Fruit fly (Drosophila melanogaster): ENCODE measurements around the gene comt.

Gene comt

DNA sequence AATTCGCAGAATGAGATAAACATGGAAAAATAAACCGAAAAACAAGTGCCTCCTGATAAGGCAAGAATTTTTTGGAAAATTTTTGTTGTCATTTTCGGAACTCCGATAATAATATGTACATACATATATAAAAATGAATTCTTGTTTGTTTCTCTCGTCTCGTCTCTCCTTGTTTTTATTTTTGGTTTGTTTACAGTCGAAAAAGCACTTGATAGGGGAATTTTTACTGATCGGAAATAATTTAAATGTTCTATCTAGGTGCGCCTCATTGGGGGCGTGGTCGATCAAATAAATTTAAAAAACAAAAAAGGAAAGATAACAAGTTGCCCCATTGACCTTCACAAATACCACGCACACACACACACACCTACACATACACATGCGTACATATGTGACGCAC, 23.9 kb downstream of the comt start:
- TF ChIP-seq EcR (GFP tag; optimal IDR thresholded peaks at IDR 0.05) (no peak), usp (GFP tag; optimal IDR thresholded peaks at IDR 0.05) (no peak), Dll (optimal IDR thresholded peaks at IDR 0.05) (no peak), psq (optimal IDR thresholded peaks at IDR 0.05) (no peak), CG8478 (optimal IDR thresholded peaks at IDR 0.05) (no peak), pan (optimal IDR thresholded peaks at IDR 0.05) (no peak)

DNA sequence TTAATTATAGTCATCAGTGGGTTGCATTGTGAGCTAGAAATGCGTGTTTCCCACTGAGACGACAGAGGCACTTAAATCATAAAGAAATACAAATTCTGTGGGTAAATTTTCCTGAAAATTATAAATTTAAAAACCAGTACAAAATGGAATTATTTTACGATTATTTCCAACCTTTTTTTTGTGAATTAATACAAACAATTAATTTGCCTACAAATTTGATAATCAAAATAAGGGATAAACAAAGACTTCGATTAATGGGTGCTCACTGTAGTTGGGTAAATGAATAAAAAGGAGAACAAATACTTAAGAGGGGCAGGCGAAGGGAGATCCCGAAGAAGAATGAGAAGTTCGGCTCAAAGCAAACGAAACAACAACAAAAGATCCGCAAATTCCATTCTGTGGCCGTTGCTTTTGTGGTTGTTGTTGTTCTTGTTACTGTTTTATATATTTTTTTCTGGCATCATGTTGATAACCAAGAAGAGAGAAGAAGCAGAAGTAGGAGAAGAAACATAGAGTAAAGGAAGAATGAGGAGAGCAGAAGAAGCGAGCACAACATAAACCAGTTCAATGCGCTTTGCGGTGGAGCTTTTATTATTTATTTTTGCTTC, 25.2 kb downstream of the comt start:
- no peak for TF ChIP-seq EcR (GFP tag; optimal IDR thresholded peaks at IDR 0.05)
- TF ChIP-seq usp (GFP tag; optimal IDR thresholded peaks at IDR 0.05), result no peak
- TF ChIP-seq psq (optimal IDR thresholded peaks at IDR 0.05), result no peak
- no peak for TF ChIP-seq Dll (optimal IDR thresholded peaks at IDR 0.05)
- no peak for TF ChIP-seq pan (optimal IDR thresholded peaks at IDR 0.05)
- TF ChIP-seq CG8478 (optimal IDR thresholded peaks at IDR 0.05), result no peak

DNA sequence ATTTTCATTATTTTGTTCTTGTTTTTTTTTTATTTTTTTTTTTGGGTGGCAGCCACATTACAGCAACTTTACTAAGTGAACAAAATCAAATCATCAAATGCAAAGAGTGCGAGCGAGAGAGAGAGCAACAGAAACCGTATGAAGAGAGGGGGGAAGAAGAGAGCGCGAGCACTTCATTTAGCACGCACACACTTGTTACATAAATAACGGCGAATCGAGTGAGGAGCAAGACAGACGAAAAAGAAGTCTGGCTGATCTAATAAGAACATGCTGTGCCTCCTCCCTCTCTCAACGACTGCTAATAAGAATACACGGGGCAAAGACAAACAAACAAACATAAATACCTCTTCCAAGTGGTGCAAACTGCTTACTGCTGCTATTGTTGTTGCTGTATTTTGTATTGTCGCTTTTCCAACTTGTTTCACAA, 25.7 kb downstream of the comt start:
- TF ChIP-seq CG8478 (optimal IDR thresholded peaks at IDR 0.05), result no peak
- TF ChIP-seq pan (optimal IDR thresholded peaks at IDR 0.05), result no peak
- TF ChIP-seq Dll (optimal IDR thresholded peaks at IDR 0.05), result no peak
- no peak for TF ChIP-seq usp (GFP tag; optimal IDR thresholded peaks at IDR 0.05)
- no peak for TF ChIP-seq EcR (GFP tag; optimal IDR thresholded peaks at IDR 0.05)
- peak; percentile 10 for TF ChIP-seq psq (optimal IDR thresholded peaks at IDR 0.05)

DNA sequence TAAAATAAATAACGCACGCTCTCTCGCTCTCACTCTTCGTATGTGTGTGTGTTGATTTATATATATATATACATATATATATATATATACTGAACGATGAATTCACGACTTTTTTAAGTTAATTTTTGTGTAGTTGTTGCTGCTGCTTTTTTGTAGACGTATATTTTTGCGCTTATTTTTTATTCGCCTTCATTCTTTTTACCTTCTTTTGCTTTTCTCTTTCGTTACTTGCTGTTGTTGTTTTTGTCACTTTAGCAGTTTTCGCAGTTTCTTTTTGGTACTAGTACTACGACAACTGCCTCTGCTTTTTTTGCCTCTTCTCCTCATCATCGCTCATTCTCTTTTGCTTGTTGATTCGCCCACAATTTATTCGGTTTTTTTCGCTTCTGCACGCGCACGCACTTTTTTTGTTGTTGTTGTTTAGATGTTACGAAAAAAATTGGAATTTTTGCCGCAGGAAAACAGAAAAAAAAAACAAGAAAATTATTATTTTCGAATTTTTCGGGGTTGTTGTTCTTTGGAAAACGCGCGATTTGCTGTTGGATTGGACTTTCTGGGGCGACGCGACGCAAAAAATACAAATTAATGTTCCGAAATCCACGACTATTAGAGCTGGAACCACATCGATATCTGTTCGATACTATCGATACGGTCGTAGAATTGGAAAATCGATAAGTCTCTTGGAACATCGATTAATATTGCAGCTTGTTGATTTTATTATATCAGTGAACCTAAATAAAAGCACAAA, 26.4 kb downstream of the comt start, which contains the start of the genes HDAC4 and CG15743:
Gene HDAC4, minus strand, starts transcription at position 632 of the 748 bp plus-strand sequence.
Gene CG15743, plus strand, starts transcription at position 707 of the 748 bp plus-strand sequence.
- no peak for TF ChIP-seq CG8478 (optimal IDR thresholded peaks at IDR 0.05)
- no peak for TF ChIP-seq EcR (GFP tag; optimal IDR thresholded peaks at IDR 0.05)
- no peak for TF ChIP-seq psq (optimal IDR thresholded peaks at IDR 0.05)
- TF ChIP-seq Dll (optimal IDR thresholded peaks at IDR 0.05), result no peak
- TF ChIP-seq pan (optimal IDR thresholded peaks at IDR 0.05), result no peak
- no peak for TF ChIP-seq usp (GFP tag; optimal IDR thresholded peaks at IDR 0.05)

DNA sequence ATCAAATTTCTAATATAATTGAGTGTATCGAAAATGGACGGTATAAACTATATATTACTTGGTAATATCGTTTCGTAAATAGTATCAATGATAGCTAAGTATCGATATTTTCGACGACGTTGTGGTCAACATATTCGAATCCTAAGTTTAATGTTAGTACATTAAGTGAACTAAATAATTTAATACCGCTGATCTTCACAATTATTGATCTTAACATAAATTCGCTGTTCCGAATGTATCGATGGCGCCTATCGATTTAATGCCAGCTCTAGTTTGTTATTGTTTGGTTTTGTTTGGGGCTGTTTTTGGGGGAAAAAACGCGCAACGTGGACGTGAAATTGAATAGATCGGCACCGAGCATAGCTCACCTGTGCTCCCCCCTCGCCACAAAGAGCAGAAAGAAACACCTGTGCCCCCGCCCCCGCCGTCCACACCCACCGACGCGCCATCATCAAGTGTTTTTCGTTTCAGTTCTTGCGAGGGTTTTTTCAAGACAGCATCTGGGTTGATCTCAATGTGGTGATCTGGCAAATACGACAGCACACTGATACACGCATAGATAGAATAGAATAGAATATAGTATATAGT, 27.0 kb downstream of the comt start:
- TF ChIP-seq psq (optimal IDR thresholded peaks at IDR 0.05) (no peak), EcR (GFP tag; optimal IDR thresholded peaks at IDR 0.05) (no peak), CG8478 (optimal IDR thresholded peaks at IDR 0.05) (no peak), Dll (optimal IDR thresholded peaks at IDR 0.05) (no peak), usp (GFP tag; optimal IDR thresholded peaks at IDR 0.05) (no peak), pan (optimal IDR thresholded peaks at IDR 0.05) (no peak)

DNA sequence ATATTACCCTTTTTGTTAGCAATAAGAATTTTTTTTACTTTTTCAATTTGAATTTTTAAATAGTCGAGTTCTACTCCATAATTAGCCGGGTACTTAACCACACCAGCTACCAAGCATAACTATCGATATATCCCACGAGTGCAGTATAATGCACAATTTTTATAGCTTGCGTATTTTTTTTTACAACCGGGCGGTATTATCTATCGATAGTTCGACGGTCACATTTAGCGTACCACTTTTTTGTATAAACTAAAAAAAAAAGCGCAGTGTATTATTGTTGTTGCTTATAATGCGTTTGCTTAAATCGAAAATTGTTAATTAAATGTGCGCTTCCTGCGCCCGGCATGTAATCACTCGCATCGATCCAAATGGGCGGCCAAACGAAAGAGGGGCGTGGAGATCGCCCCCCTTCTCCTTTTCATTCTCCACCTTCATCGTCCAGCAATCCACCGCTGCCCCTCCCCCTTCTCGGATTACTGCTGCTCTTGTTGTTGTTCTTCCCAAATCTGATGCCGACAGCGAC, 29.1 kb downstream of the comt start, which contains the start of gene Remo:
Gene Remo, plus strand, starts transcription at position 198 of the 523 bp plus-strand sequence.
- TF ChIP-seq psq (optimal IDR thresholded peaks at IDR 0.05) (no peak), usp (GFP tag; optimal IDR thresholded peaks at IDR 0.05) (no peak), Dll (optimal IDR thresholded peaks at IDR 0.05) (no peak), CG8478 (optimal IDR thresholded peaks at IDR 0.05) (no peak), EcR (GFP tag; optimal IDR thresholded peaks at IDR 0.05) (no peak), pan (optimal IDR thresholded peaks at IDR 0.05) (no peak)

DNA sequence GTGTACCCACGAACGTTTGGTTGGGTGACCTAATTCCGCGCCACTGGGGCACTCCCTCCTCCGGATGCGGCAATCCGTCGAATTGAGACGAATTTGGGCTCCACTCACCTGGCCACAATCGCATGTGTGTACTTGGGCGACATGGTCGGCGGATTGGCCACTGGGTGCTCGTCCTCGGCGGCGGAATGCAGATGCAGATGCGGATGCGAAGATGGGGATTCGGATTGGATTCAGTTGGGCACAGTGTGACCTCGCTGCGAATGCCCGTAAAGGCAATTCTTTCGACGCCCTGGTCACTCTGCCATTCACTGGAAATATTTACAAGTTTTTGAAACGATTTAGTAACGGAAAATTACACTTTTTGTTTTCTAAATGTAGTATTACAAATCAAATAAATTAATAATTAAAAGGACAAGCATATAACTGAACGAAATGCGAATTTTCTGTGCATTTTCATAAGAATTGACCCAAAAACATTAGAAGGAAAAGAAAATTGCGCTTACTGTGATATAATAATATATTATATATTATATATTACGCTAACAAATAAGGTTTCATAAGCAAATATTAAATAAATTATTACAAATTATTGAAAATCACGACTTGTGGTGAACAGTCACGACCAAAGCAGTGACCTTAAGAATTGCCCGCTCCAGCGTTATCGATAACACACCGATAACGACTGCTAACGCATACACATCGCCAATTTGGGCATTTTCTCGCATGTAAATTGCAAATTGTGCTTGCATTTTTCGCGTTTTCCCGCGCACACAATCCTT, 37.8 kb downstream of the comt start, which contains the start of gene CG1622:
Gene CG1622, plus strand, starts transcription at position 678 of the 779 bp plus-strand sequence.
- TF ChIP-seq Dll (optimal IDR thresholded peaks at IDR 0.05) (no peak), usp (GFP tag; optimal IDR thresholded peaks at IDR 0.05) (no peak), pan (optimal IDR thresholded peaks at IDR 0.05) (no peak), CG8478 (optimal IDR thresholded peaks at IDR 0.05) (no peak), EcR (GFP tag; optimal IDR thresholded peaks at IDR 0.05) (no peak), psq (optimal IDR thresholded peaks at IDR 0.05) (no peak)

DNA sequence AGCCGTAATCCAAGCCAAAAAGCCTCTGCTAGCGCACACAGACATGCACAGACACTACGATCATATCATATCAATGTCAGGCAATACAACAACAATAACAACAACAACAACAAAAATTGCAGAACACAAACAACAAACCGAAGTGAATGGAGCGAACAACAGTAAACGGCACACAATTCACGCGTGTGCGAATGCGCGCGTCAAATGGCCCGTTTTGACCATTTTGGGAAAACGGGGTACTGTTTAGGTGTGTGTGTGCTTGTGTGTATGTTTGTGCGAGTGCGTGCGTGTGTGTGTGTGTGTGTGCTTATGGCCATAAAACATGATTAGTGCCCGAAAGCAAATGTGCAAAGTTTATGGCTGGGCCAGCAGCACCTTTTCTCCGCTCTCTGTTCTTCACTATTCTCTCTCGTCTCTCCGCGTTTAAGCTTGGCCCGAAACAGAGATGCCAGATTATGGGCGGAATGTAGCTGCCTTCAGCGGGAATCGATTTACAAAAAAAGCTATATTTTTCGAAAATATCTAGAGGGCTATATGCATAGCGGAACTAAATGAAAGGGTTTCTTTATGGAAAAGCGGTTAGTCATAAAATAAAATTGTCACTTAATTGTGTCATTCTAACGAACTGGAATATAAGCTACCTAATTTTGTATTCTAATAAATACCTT, 42.1 kb downstream of the comt start:
- TF ChIP-seq CG8478 (optimal IDR thresholded peaks at IDR 0.05) (no peak), EcR (GFP tag; optimal IDR thresholded peaks at IDR 0.05) (no peak), pan (optimal IDR thresholded peaks at IDR 0.05) (no peak), usp (GFP tag; optimal IDR thresholded peaks at IDR 0.05) (no peak), psq (optimal IDR thresholded peaks at IDR 0.05) (no peak), Dll (optimal IDR thresholded peaks at IDR 0.05) (no peak)

DNA sequence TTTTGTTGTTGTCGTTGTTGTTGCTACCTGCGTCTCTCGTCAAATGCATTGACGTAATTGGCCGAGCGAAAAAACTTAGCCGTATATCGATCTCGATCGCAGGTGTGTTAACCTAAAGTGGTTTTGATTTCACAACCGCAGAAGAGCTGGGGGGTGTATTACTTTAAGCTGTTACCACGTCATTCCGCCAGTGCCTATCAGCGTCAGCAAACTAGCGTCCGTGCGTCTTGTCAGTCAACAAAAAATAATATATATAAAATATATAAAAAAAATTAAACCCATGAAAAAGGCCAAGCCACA, 43.4 kb downstream of the comt start, which contains the start of gene CG1764:
Gene CG1764, minus strand, starts transcription at position 101 of the 300 bp plus-strand sequence.
- no peak for TF ChIP-seq psq (optimal IDR thresholded peaks at IDR 0.05)
- no peak for TF ChIP-seq usp (GFP tag; optimal IDR thresholded peaks at IDR 0.05)
- TF ChIP-seq pan (optimal IDR thresholded peaks at IDR 0.05), result no peak
- no peak for TF ChIP-seq EcR (GFP tag; optimal IDR thresholded peaks at IDR 0.05)
- TF ChIP-seq CG8478 (optimal IDR thresholded peaks at IDR 0.05), result no peak
- no peak for TF ChIP-seq Dll (optimal IDR thresholded peaks at IDR 0.05)

DNA sequence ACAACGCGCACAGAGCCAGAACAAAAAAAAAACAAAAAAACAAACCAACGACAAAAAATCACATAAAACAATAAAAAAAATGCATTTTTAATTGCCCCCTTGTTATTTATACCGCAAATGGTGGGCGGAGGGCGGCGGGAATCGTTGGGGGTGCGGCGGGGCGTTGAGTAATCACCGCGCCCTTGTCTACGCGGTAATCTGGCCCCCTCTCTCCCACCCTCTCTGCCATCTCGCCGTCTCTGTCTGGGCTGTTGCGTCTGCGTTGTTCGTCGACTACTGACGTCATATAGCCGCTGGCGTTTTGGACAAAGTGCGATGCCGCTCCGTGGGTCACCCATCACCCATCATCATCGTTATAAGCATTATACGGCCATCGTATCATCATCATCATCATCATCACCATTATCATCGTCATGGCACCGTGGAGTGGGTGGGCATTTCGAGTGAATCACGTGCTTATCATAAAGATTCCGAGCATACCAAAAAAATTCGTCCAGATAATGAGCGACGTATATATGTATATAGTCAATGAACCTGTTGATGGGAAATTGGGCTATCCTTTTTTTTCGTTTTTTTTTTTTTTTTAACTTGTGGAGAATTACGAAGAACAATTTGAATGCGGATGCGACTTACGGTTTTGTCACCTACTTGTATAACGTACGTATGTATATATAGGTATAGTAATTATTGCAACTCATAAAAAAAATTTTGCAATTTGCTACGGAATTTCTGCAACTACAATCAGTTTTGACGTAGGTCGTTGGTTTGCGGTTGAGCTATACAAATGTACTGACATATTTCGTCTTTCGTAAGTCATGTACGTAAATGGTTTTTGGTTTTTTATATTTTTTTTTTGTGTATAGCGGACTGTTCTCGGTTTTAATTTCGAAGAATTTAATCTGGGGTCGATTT, 44.0 kb downstream of the comt start:
- TF ChIP-seq EcR (GFP tag; optimal IDR thresholded peaks at IDR 0.05) (no peak), CG8478 (optimal IDR thresholded peaks at IDR 0.05) (no peak), psq (optimal IDR thresholded peaks at IDR 0.05) (no peak), usp (GFP tag; optimal IDR thresholded peaks at IDR 0.05) (no peak), Dll (optimal IDR thresholded peaks at IDR 0.05) (no peak), pan (optimal IDR thresholded peaks at IDR 0.05) (no peak)
